Worm (Caenorhabditis elegans) whole organism, L3 larva: Measurements from ENCODE around the gene mrps-14.

Experiments
- ZK546.5 ChIP-seq: sonication (generic microtip); optimal IDR thresholded peaks from 2 replicates; lab custom pipeline; 2017; ENCODE audit warnings: missing biosample characterization, missing genetic modification characterization
- ceh-16 ChIP-seq: sonication (generic microtip); optimal IDR thresholded peaks from 2 replicates; lab custom pipeline; 2017; ENCODE audit warnings: missing biosample characterization, missing genetic modification characterization
- jun-1 ChIP-seq: fragments of 150-350 bp; optimal IDR thresholded peaks from 2 replicates; lab custom pipeline; 2014; ENCODE audit warnings: missing biosample characterization, missing genetic modification reagents, missing genetic modification characterization
- lin-39 ChIP-seq: fragments of 150-350 bp; optimal IDR thresholded peaks from 2 replicates; lab custom pipeline; 2018; ENCODE audit warnings: missing biosample characterization, missing genetic modification reagents, missing genetic modification characterization
- nhr-237 ChIP-seq: fragments of 150-350 bp; optimal IDR thresholded peaks from 2 replicates; lab custom pipeline; 2014; ENCODE audit warnings: missing biosample characterization, missing genetic modification characterization
- nhr-25 ChIP-seq: sonication (generic microtip); optimal IDR thresholded peaks from 2 replicates; lab custom pipeline; 2017; ENCODE audit warnings: missing biosample characterization, missing genetic modification characterization
- nhr-76 ChIP-seq: fragments of 150-350 bp; sonication (generic microtip); optimal IDR thresholded peaks from 5 replicates; lab custom pipeline; 2014; ENCODE audit warnings: missing biosample characterization, missing genetic modification characterization
- pha-4 ChIP-seq: fragments of 150-350 bp; optimal IDR thresholded peaks from 2 replicates; lab custom pipeline; 2014; ENCODE audit warnings: missing biosample characterization, missing genetic modification reagents, missing genetic modification characterization
- sea-2 ChIP-seq: fragments of 150-350 bp; sonication (generic microtip); optimal IDR thresholded peaks from 4 replicates; lab custom pipeline; 2014; ENCODE audit warnings: missing biosample characterization, missing genetic modification reagents, missing genetic modification characterization
- snpc-4 ChIP-seq: fragments of 150-350 bp; optimal IDR thresholded peaks from 2 replicates; lab custom pipeline; 2014; ENCODE audit warnings: missing biosample characterization, missing genetic modification characterization
- unc-39 ChIP-seq: sonication (generic microtip); optimal IDR thresholded peaks from 4 replicates; lab custom pipeline; 2017; ENCODE audit warnings: missing biosample characterization, missing genetic modification characterization
- unc-62 ChIP-seq: fragments of 150-350 bp; sonication (generic microtip); optimal IDR thresholded peaks from 4 replicates; lab custom pipeline; 2014; ENCODE audit warnings: missing biosample characterization, missing genetic modification reagents, missing genetic modification characterization

DNA sequence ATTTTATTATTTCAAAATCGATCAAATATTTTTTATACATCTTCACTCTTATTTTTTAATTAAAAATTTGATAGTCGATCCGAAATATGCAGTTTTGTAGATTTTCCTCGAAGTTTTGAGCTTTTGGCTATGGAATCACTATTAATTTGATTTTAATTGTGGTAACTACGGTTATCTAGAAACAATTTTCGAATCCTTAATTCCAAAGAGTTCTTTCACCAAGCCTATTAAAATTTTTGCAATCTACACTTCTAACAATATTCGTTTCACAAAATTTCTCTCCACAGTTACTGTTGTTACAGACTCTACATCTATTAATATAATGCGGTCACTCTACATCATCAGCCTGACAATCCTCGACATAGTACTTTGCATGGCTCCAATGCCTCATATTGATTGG lies 50.1 kb downstream of the mrps-14 start, which contains the start of gene R05H5.7:
- TF ChIP-seq jun-1 (tag; lab: Kevin White, UChicago) (no peak), nhr-76 (tag; lab: Kevin White, UChicago) (no peak), nhr-25 (tag; lab: Kevin White, UChicago) (no peak), ceh-16 (tag; lab: Kevin White, UChicago) (no peak), pha-4 (tag; lab: Kevin White, UChicago) (no peak), lin-39 (tag; lab: Kevin White, UChicago) (no peak), snpc-4 (tag; lab: Kevin White, UChicago) (no peak), nhr-237 (tag; lab: Kevin White, UChicago) (no peak), unc-39 (tag; lab: Kevin White, UChicago) (no peak), sea-2 (GFP tag; lab: Kevin White, UChicago) (no peak), ZK546.5 (tag; lab: Kevin White, UChicago) (no peak), unc-62 (GFP tag; lab: Kevin White, UChicago) (no peak)
